Worm (Caenorhabditis elegans): ENCODE data around the gene F13B6.1.

DNA sequence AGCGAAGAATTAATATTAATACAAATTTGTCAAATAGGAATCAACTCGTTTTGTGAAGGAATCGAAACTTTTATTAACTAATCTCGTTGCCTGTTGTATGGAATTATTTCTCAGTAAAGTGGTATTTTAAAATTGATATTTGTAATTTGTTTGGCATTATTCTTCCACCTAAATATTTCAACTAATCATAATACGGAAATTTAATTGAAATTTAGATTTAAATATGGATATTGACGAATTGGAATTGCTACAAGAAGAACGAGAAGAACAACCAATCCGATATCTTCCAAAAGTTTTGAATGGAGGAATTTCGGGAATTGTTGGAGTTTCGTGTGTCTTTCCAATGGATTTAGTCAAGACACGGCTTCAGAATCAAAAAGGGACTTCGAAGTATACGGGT is 18.5 kb downstream of the F13B6.1 start, which contains the start of gene slc-25A18.2:
- TF ChIP-seq ama-1 (optimal IDR thresholded peaks at IDR 0.05) (no peak), ceh-36 (tag; optimal IDR thresholded peaks at IDR 0.05) (no peak), B0310.2 (tag; optimal IDR thresholded peaks at IDR 0.05) (no peak), F13C5.2 (tag; optimal IDR thresholded peaks at IDR 0.05) (no peak), hmg-4 (GFP tag; optimal IDR thresholded peaks at IDR 0.05) (no peak), aly-1 (tag; optimal IDR thresholded peaks at IDR 0.05) (no peak)

Data from whole organism, early embryonic.